Fruit fly (Drosophila melanogaster) Kc167 (cell line): ENCODE data around the gene capt.

ENCODE experiments used
- Myc ChIP-seq: fragments of >200 bp; optimal IDR thresholded peaks from 2 replicates; lab custom pipeline; 2017; ENCODE audit warnings: missing external identifiers
- Sin3A ChIP-seq: fragments of >200 bp; optimal IDR thresholded peaks from 2 replicates; lab custom pipeline; 2018; ENCODE audit warnings: missing external identifiers
- h ChIP-seq: fragments of >200 bp; optimal IDR thresholded peaks from 3 replicates; lab custom pipeline; 2018; ENCODE audit warnings: missing external identifiers
- insv ChIP-seq: fragments of >200 bp; optimal IDR thresholded peaks from 3 replicates; lab custom pipeline; 2018; ENCODE audit warnings: missing external identifiers
- psq ChIP-seq: fragments of >200 bp; optimal IDR thresholded peaks from 2 replicates; lab custom pipeline; 2017; ENCODE audit warnings: missing external identifiers
- ttk ChIP-seq: sonication (Bioruptor generic); optimal IDR thresholded peaks from 2 replicates; lab custom pipeline; 2017; ENCODE audit warnings: missing external identifiers

capt gene

DNA sequence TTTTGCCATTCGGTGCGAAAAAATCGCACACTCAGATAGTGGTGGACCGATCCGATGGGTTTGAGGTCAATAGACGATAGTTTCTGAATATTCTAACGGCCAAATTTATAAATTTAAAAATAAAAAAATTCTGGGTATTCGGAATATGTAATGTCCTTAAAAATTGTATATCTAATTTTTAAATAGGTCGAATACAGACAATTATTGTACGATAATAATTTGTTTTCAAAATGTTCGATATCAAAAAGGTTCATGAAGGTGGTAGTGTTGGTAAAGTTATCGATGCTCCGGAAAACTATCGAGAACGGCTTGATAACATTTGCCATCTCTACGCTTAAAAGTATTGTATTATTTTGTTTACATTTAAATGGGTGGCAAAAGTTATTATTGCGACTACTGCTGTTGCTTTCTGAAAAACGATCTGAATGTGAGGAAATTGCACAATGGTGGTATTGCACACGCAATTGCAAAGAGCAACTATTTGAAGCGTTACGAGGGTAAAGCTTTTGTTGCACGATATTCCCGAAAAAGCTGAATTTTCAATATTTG lies 11.9 kb upstream of the capt start, which contains the start of the genes CG31922 and Plap:
Gene CG31922 (plus strand): TSS at position 315 of the 549 bp plus-strand sequence.
Gene Plap (minus strand): TSS at position 499 of the 549 bp plus-strand sequence.
- no peak for TF ChIP-seq psq (lab: Kevin White, UChicago)
- TF ChIP-seq Myc (lab: Kevin White, UChicago) = no peak
- TF ChIP-seq insv (lab: Kevin White, UChicago) = no peak

DNA sequence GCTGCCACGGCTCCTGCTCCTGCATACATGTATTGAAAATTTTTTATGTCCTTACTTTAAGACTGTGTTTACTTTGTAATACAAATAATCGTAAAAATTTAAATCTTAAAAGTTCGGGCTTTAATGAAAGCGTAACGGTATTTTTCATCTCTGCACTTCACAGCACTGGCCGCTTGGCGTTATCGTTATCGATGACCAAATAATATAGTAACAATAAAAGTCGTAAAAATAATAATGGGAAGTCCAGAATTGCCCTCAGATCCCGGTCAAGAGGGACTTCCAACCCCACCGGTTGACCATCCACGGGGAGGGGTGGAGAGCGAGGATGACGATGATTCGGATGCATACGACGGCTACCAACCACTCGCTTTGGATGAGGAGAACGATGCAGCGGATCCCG lies 8.3 kb upstream of the capt start, which contains the start of gene CG14341:
Gene CG14341 (plus strand): TSS at position 181 of the 400 bp plus-strand sequence.
- TF ChIP-seq Myc (lab: Kevin White, UChicago) (no peak), insv (lab: Kevin White, UChicago) (no peak), psq (lab: Kevin White, UChicago) (no peak), Sin3A (no peak), h (no peak), ttk (lab: Kevin White, UChicago) (no peak)

DNA sequence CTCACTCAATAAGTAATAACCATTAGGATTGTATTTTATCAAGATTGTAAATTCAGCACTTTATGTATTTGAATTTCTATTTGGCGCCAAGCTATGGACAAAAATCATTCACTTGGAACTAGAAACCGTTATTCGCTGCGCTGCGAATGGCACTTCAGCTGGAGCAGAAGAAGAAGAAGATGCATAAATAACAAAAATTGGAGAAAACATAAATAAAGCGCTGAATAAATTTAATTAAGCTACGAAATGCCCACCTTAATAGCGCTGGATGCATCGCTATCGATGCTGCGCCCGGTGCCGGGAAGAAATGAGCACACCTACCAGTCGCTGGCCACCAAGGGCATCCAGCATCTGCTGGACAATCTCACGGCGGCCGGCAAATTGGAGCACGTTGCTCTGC lies 6.2 kb upstream of the capt start, which contains the start of gene IntS14:
Gene IntS14 (plus strand): TSS at position 150 of the 400 bp plus-strand sequence.
- TF ChIP-seq ttk (lab: Kevin White, UChicago) (no peak), insv (lab: Kevin White, UChicago) (no peak), Sin3A (no peak), Myc (lab: Kevin White, UChicago) (no peak), h (no peak), psq (lab: Kevin White, UChicago) (no peak)

DNA sequence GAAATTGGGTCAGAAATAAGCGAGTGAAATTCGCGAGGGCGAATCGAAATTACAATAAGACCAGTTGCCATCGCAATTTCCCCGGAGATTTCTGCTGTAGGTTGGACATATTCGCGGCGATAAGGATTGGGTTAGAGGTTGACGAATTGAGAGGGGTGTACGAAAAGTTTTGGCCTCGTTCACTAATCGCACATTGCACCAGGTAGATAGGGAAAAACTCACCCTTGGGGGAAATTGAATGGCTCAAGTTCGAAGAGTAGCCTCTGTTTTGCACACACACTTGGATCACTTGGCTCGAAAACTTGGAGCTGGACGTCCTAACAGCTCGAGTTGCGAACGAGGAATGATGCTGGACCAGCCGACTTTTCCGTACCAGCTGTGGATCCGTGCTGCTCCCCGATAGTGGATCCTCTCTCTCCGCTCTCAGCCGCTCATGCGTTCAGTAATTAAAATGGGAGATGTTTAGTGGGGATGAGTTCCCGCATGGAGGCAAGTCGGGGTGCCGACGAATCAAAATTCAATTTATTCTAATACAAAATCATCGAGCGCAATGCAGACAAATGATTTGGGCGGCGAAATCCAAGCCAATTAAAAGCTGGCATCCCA lies 5.6 kb upstream of the capt start, which contains the start of gene CG5080:
Gene CG5080 (minus strand): TSS at position 349 of the 606 bp plus-strand sequence.
- TF ChIP-seq Myc (lab: Kevin White, UChicago) (no peak), Sin3A (no peak), insv (lab: Kevin White, UChicago) (no peak), psq (lab: Kevin White, UChicago) (no peak), ttk (lab: Kevin White, UChicago) (no peak), h (no peak)

DNA sequence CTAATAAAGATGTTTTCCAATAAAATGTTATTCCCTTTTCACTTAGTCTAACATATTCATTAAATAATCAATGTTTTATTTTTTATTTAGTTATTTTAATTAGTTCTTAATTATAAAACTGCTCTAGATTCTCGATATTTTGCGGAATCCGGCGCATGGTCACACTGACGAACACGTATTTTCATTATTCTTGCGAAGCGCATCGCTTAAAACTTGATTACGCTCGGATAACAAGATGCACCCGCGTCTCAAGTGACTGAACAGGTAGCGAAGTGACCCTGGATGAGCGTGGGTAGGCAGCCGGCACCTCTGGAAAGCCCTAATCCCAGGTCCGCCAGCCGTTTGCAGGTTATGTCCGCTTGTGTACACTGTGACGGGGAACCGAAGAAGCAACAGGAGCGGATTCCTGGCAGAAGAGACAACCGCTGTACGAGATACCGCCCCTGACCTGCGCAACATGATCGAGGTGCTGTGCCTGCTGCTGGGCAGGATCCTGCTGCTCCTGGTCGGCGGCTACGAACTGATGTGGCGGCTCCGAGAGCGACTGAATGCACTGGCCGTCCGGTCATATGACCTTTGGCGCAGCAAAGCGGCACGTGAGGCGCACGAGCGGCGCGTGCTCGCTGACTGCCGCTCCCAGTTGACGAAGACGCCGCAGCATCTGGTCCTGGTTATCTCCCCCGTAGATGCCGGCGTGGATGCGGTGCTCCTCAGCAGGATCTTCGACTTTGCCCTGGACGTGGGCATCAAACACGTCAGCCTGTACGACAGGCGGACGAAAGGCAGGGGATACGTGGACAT lies 657 bp upstream of the capt start, which contains the start of gene Tango14:
Gene Tango14 (plus strand): TSS at position 143 of the 801 bp plus-strand sequence.
- TF ChIP-seq Myc (lab: Kevin White, UChicago) (no peak), Sin3A (no peak), psq (lab: Kevin White, UChicago) (no peak), insv (lab: Kevin White, UChicago) (no peak), h (no peak), ttk (lab: Kevin White, UChicago) (no peak)

DNA sequence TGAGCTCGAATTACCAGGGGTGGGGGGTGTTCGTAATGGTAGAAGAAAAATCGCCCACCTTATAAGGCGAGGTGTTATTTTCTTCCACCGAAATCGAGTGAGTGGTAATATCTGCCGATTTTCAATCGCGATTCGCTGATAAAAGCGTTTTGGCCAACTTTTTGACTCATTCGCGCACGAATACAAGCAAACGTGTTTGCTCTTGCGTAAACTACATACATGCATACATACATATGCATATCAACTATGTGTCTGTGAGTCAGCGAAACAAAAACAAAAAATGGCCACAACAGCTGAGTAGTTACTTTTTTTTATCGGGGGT lies 744 bp downstream of the capt start:
- TF ChIP-seq psq (lab: Kevin White, UChicago) = no peak

DNA sequence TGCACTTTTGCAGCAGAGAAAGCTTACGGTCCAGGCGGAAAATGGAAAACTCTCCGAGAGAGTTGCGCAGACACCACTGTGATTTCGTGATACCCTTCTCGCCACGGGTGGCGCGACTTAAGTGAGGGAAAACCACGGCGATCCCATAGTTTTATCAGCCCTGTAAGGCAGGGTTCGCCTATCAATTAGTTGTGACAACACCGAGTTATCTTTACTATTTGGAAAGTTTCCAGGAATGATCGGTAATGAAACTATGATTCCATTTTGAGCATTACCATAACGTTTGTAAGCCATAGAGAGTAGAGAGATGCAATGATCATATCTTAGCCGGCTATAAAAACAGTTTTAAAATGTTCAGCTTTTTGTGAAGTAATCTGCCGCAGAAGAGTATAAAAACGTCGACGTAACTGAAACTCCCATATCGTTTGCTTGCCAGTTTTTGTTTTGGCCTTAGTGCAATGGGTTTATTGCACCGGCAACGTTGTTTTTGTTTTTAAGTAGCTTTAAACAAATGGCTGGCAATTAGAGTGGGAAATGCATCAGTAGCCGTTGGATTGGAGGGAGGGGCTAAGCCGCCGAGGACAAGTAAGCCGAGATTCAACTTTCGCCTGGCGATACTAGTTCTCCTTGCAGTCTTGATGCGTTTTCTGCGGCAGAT lies 1.3 kb downstream of the capt start:
- TF ChIP-seq ttk (lab: Kevin White, UChicago) (no peak), h (no peak), Sin3A (no peak), insv (lab: Kevin White, UChicago) (no peak), psq (lab: Kevin White, UChicago) (no peak), Myc (lab: Kevin White, UChicago) (no peak)

DNA sequence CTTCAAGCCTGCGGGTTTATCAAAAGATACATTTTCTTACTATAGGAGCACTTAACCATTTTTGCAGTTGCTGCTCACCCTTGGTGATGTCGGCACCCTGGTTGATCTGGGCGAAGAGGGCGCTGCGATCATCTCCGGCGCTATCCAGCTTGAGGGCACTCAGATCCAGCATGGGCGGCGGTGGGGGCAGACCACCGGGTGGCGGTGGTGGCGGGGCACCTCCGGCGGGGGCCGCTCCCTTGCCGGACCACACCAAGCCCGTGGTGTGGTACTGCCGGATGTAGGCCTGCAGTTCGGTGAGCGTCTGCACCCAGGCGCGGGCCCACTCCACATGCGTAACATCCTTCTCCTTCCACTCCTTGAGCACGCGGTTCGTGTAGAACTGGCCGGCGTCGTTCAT lies 5.4 kb downstream of the capt start:
- TF ChIP-seq insv (lab: Kevin White, UChicago) (no peak), Myc (lab: Kevin White, UChicago) (no peak), ttk (lab: Kevin White, UChicago) (no peak), Sin3A (no peak), psq (lab: Kevin White, UChicago) (no peak), h (no peak)

DNA sequence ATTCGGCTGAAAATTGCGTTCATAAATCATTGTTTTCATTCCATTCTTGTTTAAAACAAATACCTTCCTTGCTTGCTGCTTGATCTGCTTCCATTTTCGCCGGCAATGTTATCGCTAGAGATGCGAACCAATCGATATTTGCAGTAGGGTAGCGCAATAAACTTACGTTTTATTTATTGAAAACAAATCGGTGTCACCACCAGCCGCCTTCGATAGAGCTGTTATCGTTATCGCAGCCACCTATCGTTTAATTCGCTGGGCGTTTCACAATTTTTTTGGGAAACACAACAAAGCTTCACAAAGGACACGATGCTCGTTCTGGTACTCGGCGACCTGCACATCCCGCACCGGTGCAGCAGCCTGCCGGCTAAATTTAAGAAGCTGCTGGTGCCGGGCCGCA lies 7.5 kb downstream of the capt start, which contains the start of the genes Tfb4 and Vps29:
Gene Tfb4 (minus strand): TSS at position 124 of the 400 bp plus-strand sequence.
Gene Vps29 (plus strand): TSS at position 213 of the 400 bp plus-strand sequence.
- TF ChIP-seq h = no peak
- TF ChIP-seq psq (lab: Kevin White, UChicago) = no peak
- no peak for TF ChIP-seq Sin3A
- TF ChIP-seq ttk (lab: Kevin White, UChicago) = no peak
- no peak for TF ChIP-seq insv (lab: Kevin White, UChicago)
- TF ChIP-seq Myc (lab: Kevin White, UChicago) = no peak

DNA sequence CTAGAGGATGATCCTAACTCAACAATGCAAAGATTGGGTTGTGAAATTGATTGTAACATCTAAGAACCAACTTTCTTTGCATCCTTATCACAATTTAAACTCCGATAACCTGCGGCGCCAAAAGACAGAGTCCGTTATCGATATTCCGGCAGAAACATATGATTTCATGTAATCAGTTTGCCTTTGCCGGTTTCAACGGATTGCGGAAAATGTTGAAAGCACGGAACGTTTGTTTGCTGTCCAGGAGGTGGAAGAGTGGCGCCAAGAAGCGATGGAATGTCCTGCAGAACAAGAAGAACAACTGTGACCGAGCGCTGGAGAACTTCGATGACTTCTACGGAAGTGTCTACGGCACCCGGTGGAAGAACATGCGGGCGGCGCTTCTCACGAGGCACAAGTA lies 10.4 kb downstream of the capt start:
- TF ChIP-seq psq (lab: Kevin White, UChicago) = no peak
- no peak for TF ChIP-seq ttk (lab: Kevin White, UChicago)
- no peak for TF ChIP-seq h
- TF ChIP-seq insv (lab: Kevin White, UChicago) = no peak
- no peak for TF ChIP-seq Myc (lab: Kevin White, UChicago)
- no peak for TF ChIP-seq Sin3A
